Fruit fly (Drosophila melanogaster) whole organism, embryonic: ENCODE results near the gene TwdlQ.

Experiments
- B-H1 ChIP-seq: fragments of 200-800 bp; sonication (Bioruptor generic); IDR thresholded peaks from 3 replicates; pipeline ENCODE4 v1.3.6; 2022; ENCODE audit warnings: missing biosample characterization, missing genetic modification characterization
- Bgb ChIP-seq: fragments of 200-800 bp; sonication (Bioruptor generic); IDR thresholded peaks from 2 replicates; pipeline ENCODE4 v1.3.6; 2022; ENCODE audit warnings: missing biosample characterization, missing genetic modification characterization; ENCODE audit not compliant: partially characterized antibody
- BtbVII ChIP-seq: fragments of 200-800 bp; sonication (Bioruptor generic); optimal IDR thresholded peaks from 3 replicates; lab custom pipeline; 2017; ENCODE audit warnings: missing biosample characterization, mild to moderate bottlenecking, missing genetic modification characterization
- CG10267 ChIP-seq: fragments of 200-800 bp; sonication (Bioruptor generic); optimal IDR thresholded peaks from 2 replicates; lab custom pipeline; 2018; ENCODE audit warnings: missing biosample characterization, mild to moderate bottlenecking, missing genetic modification characterization, moderate library complexity
- CG11696 ChIP-seq: fragments of 200-800 bp; sonication (Bioruptor generic); IDR thresholded peaks from 2 replicates; pipeline ENCODE4 v1.3.6; 2022; ENCODE audit warnings: missing biosample characterization, missing genetic modification characterization
- CG12219 ChIP-seq: fragments of 200-800 bp; sonication (Bioruptor generic); optimal IDR thresholded peaks from 3 replicates; lab custom pipeline; 2018; ENCODE audit warnings: missing biosample characterization, mild to moderate bottlenecking, missing genetic modification characterization
- CG14667 ChIP-seq: fragments of 200-800 bp; sonication (Bioruptor generic); IDR thresholded peaks from 2 replicates; pipeline ENCODE4 v1.3.6; 2022; ENCODE audit warnings: missing biosample characterization, missing genetic modification characterization
- CG15514 ChIP-seq: fragments of 200-800 bp; sonication (Bioruptor generic); optimal IDR thresholded peaks from 3 replicates; lab custom pipeline; 2017; ENCODE audit warnings: missing biosample characterization, missing genetic modification characterization, mild to moderate bottlenecking, moderate library complexity, missing genetic modification reagents
- CG18476 ChIP-seq: fragments of 200-800 bp; sonication (Bioruptor generic); optimal IDR thresholded peaks from 2 replicates; lab custom pipeline; 2016; ENCODE audit warnings: missing biosample characterization, mild to moderate bottlenecking, missing genetic modification characterization
- CG18619 ChIP-seq: fragments of 200-800 bp; sonication (Bioruptor generic); optimal IDR thresholded peaks from 3 replicates; lab custom pipeline; 2017; ENCODE audit warnings: missing biosample characterization, mild to moderate bottlenecking, missing genetic modification characterization
- CG18764 ChIP-seq: fragments of 200-800 bp; sonication (Bioruptor generic); optimal IDR thresholded peaks from 3 replicates; lab custom pipeline; 2016; ENCODE audit warnings: missing biosample characterization, missing genetic modification characterization
- CG2116 ChIP-seq: fragments of 200-800 bp; sonication (Bioruptor generic); optimal IDR thresholded peaks from 3 replicates; lab custom pipeline; 2018; ENCODE audit warnings: missing biosample characterization, mild to moderate bottlenecking, missing genetic modification characterization
- CG34224 ChIP-seq: fragments of 200-800 bp; sonication (Bioruptor generic); IDR thresholded peaks from 3 replicates; pipeline ENCODE4 v1.3.6; 2022; ENCODE audit warnings: missing biosample characterization, missing genetic modification characterization; ENCODE audit not compliant: partially characterized antibody
- CG34422 ChIP-seq: fragments of 200-800 bp; sonication (Bioruptor generic); IDR thresholded peaks from 3 replicates; pipeline ENCODE4 v1.3.6; 2022; ENCODE audit warnings: missing biosample characterization, missing genetic modification characterization
- CG3847 ChIP-seq: fragments of 200-800 bp; sonication (Bioruptor generic); IDR thresholded peaks from 2 replicates; pipeline ENCODE4 v1.3.6; 2022; ENCODE audit warnings: missing biosample characterization, missing genetic modification characterization
- CG4424 ChIP-seq: fragments of 200-800 bp; sonication (Bioruptor generic); optimal IDR thresholded peaks from 3 replicates; lab custom pipeline; 2016; ENCODE audit warnings: missing biosample characterization, missing genetic modification characterization
- CG4707 ChIP-seq: fragments of 200-800 bp; sonication (Bioruptor generic); optimal IDR thresholded peaks from 2 replicates; lab custom pipeline; 2018; ENCODE audit warnings: missing biosample characterization, mild to moderate bottlenecking, missing genetic modification characterization, moderate library complexity
- CG7745 ChIP-seq: fragments of 200-800 bp; sonication (Bioruptor generic); optimal IDR thresholded peaks from 2 replicates; lab custom pipeline; 2018; ENCODE audit warnings: missing biosample characterization, mild to moderate bottlenecking, missing genetic modification characterization, moderate library complexity
- CG9609 ChIP-seq: fragments of 200-800 bp; sonication (Bioruptor generic); optimal IDR thresholded peaks from 3 replicates; lab custom pipeline; 2016; ENCODE audit warnings: missing biosample characterization, missing genetic modification characterization
- Doc2 ChIP-seq: fragments of 200-800 bp; sonication (Bioruptor generic); IDR thresholded peaks from 2 replicates; pipeline ENCODE4 v1.3.6; 2022; ENCODE audit warnings: missing biosample characterization, missing genetic modification characterization
- Doc3 ChIP-seq: fragments of 200-800 bp; sonication (Bioruptor generic); IDR thresholded peaks from 3 replicates; pipeline ENCODE4 v1.3.6; 2022; ENCODE audit warnings: missing biosample characterization, missing genetic modification characterization; ENCODE audit not compliant: partially characterized antibody
- Hand ChIP-seq: fragments of 200-800 bp; sonication (Bioruptor generic); optimal IDR thresholded peaks from 2 replicates; lab custom pipeline; 2017; ENCODE audit warnings: mild to moderate bottlenecking, missing biosample characterization, missing genetic modification reagents, missing genetic modification characterization
- MBD-R2 ChIP-seq: fragments of 200-800 bp; sonication (Bioruptor generic); IDR thresholded peaks from 2 replicates; pipeline ENCODE4 v1.3.6; 2022; ENCODE audit warnings: missing biosample characterization, missing genetic modification characterization
- MESR4 ChIP-seq: fragments of 200-800 bp; sonication (Bioruptor generic); optimal IDR thresholded peaks from 2 replicates; lab custom pipeline; 2018; ENCODE audit warnings: missing biosample characterization, mild to moderate bottlenecking, missing genetic modification characterization, moderate library complexity
- Nf-YC ChIP-seq: fragments of 200-800 bp; optimal IDR thresholded peaks from 3 replicates; lab custom pipeline; 2019; ENCODE audit warnings: missing biosample characterization, mild to moderate bottlenecking, missing genetic modification characterization, moderate library complexity
- Sox102F ChIP-seq: fragments of 200-800 bp; sonication (Bioruptor generic); optimal IDR thresholded peaks from 2 replicates; lab custom pipeline; 2018; ENCODE audit warnings: missing biosample characterization, mild to moderate bottlenecking, missing genetic modification characterization, moderate library complexity
- Usf ChIP-seq: fragments of 200-800 bp; sonication (Bioruptor generic); optimal IDR thresholded peaks from 2 replicates; lab custom pipeline; 2017; ENCODE audit warnings: missing genotype, missing biosample characterization, missing genetic modification characterization
- YL-1 ChIP-seq: fragments of 200-800 bp; sonication (Bioruptor generic); optimal IDR thresholded peaks from 3 replicates; lab custom pipeline; 2017; ENCODE audit warnings: missing biosample characterization, mild to moderate bottlenecking, missing genetic modification characterization
- amos ChIP-seq: fragments of 200-800 bp; sonication (Bioruptor generic); IDR thresholded peaks from 2 replicates; pipeline ENCODE4 v1.3.6; 2022; ENCODE audit warnings: missing biosample characterization, missing genetic modification characterization; ENCODE audit not compliant: partially characterized antibody
- ash1 ChIP-seq: fragments of 200-800 bp; sonication (Bioruptor generic); optimal IDR thresholded peaks from 2 replicates; lab custom pipeline; 2018; ENCODE audit warnings: missing biosample characterization, mild to moderate bottlenecking, missing genetic modification characterization
- bowl ChIP-seq: fragments of 200-800 bp; sonication (Bioruptor generic); IDR thresholded peaks from 2 replicates; pipeline ENCODE4 v1.3.6; 2022; ENCODE audit warnings: missing biosample characterization, missing genetic modification characterization
- chinmo ChIP-seq: fragments of 200-800 bp; sonication (Bioruptor generic); IDR thresholded peaks from 4 replicates; pipeline ENCODE4 v1.3.6; 2022; ENCODE audit warnings: missing biosample characterization, missing genetic modification characterization; ENCODE audit not compliant: partially characterized antibody
- crol ChIP-seq: fragments of 200-800 bp; sonication (Bioruptor generic); IDR thresholded peaks from 2 replicates; pipeline ENCODE4 v1.3.6; 2022; ENCODE audit warnings: missing biosample characterization, missing genetic modification characterization
- dmrt99B ChIP-seq: fragments of 200-800 bp; sonication (Bioruptor generic); optimal IDR thresholded peaks from 2 replicates; lab custom pipeline; 2018; ENCODE audit warnings: missing biosample characterization, mild to moderate bottlenecking, missing genetic modification characterization, moderate library complexity
- eve ChIP-seq, 2 experiments: fragments of >200 bp; optimal IDR thresholded peaks; 2 replicates each; lab custom pipeline; 2017; ENCODE audit warnings: missing biosample characterization in 2 of 2, missing genetic modification characterization in 2 of 2
- fd3F ChIP-seq: fragments of 200-800 bp; sonication (Bioruptor generic); optimal IDR thresholded peaks from 2 replicates; lab custom pipeline; 2018; ENCODE audit warnings: missing biosample characterization, mild to moderate bottlenecking, missing genetic modification characterization, moderate library complexity
- fru ChIP-seq: fragments of >200 bp; optimal IDR thresholded peaks from 2 replicates; lab custom pipeline; 2017
- inv ChIP-seq: fragments of 200-800 bp; sonication (Bioruptor generic); IDR thresholded peaks from 2 replicates; pipeline ENCODE4 v1.3.6; 2022; ENCODE audit warnings: missing biosample characterization, missing genetic modification characterization; ENCODE audit not compliant: partially characterized antibody
- knrl ChIP-seq: fragments of 200-800 bp; sonication (Bioruptor generic); IDR thresholded peaks from 3 replicates; pipeline ENCODE4 v1.3.6; 2022; ENCODE audit warnings: missing biosample characterization, missing genetic modification characterization; ENCODE audit not compliant: partially characterized antibody
- lab ChIP-seq: fragments of 200-800 bp; sonication (Bioruptor generic); optimal IDR thresholded peaks from 3 replicates; lab custom pipeline; 2017; ENCODE audit warnings: missing biosample characterization, missing genetic modification characterization, mild to moderate bottlenecking, moderate library complexity, missing genetic modification reagents
- mam ChIP-seq: fragments of 200-800 bp; sonication (Bioruptor generic); optimal IDR thresholded peaks from 3 replicates; lab custom pipeline; 2016; ENCODE audit warnings: missing biosample characterization, missing genetic modification characterization
- pb ChIP-seq: fragments of 200-800 bp; sonication (Bioruptor generic); optimal IDR thresholded peaks from 3 replicates; lab custom pipeline; 2016; ENCODE audit warnings: missing biosample characterization, missing genetic modification characterization
- phol ChIP-seq: fragments of 200-800 bp; sonication (Bioruptor generic); optimal IDR thresholded peaks from 3 replicates; lab custom pipeline; 2018; ENCODE audit warnings: missing biosample characterization, mild to moderate bottlenecking, missing genetic modification characterization, moderate library complexity
- pnt ChIP-seq: fragments of 200-800 bp; sonication (Bioruptor generic); optimal IDR thresholded peaks from 3 replicates; lab custom pipeline; 2016; ENCODE audit warnings: missing biosample characterization, missing genetic modification characterization
- pzg ChIP-seq: fragments of 200-800 bp; sonication (Bioruptor generic); optimal IDR thresholded peaks from 3 replicates; lab custom pipeline; 2018; ENCODE audit warnings: missing biosample characterization, mild to moderate bottlenecking, missing genetic modification characterization, moderate library complexity
- repo ChIP-seq: fragments of 200-800 bp; sonication (Bioruptor generic); optimal IDR thresholded peaks from 2 replicates; lab custom pipeline; 2016; ENCODE audit warnings: missing biosample characterization, missing genetic modification characterization
- sima ChIP-seq: fragments of 200-800 bp; sonication (Bioruptor generic); optimal IDR thresholded peaks from 2 replicates; lab custom pipeline; 2016; ENCODE audit warnings: missing biosample characterization, missing genetic modification characterization
- slou ChIP-seq: fragments of 200-800 bp; sonication (Bioruptor generic); optimal IDR thresholded peaks from 3 replicates; lab custom pipeline; 2016; ENCODE audit warnings: missing biosample characterization, missing genetic modification characterization
- yki ChIP-seq: fragments of >200 bp; optimal IDR thresholded peaks from 3 replicates; lab custom pipeline; 2018
- zen2 ChIP-seq: fragments of 200-800 bp; sonication (Bioruptor generic); IDR thresholded peaks from 3 replicates; pipeline ENCODE4 v1.3.6; 2022; ENCODE audit warnings: missing biosample characterization, missing genetic modification characterization; ENCODE audit not compliant: partially characterized antibody

The TwdlQ gene

DNA sequence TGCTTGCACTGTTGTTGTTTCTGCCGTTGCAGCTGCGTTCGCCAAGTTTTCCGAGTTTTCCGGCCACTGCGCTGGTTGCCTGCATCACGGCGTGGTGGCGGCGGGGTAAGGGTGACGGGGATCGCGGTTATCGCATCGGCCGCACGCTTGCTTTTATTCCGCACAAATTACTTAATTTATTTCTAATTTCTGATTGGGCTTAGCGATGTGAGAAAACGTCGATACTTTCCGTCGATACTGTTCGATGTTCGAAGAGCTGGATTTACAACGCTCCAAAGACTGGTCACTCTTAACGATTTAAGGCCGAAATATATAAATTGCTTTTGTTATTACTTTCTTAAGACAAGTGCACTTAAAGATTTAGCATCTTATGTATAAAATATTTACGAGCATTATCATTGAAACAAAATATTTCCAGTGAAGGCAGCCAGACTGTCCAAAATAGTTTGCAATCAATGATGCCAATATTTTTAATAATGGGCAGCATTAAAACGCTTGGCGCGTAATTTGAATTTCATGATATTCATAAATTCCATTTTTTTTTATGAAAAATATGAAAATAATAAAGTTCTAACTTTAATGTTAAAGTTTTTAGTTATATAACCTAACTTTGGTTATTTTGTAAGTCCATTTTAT is 31.7 kb upstream of the TwdlQ start, which contains the start of gene CG6420 (continued):
- TF ChIP-seq Nf-YC (tag; lab: Kevin White, UChicago) (peak; percentile 65), BtbVII (no peak), CG4707 (GFP tag; lab: Kevin White, UChicago) (no peak), CG34422 (GFP tag; lab: Robert Waterston, UW) (no peak), zen2 (GFP tag; lab: Robert Waterston, UW) (peak; percentile 74), yki (lab: Kevin White, UChicago) (no peak), fd3F (GFP tag; lab: Kevin White, UChicago) (no peak), slou (no peak), ash1 (GFP tag; lab: Kevin White, UChicago) (no peak), phol (peak; percentile 24), eve (GFP tag; optimal IDR thresholded peaks at IDR 0.05; lab: Kevin White, UChicago) (no peak), MBD-R2 (peak; percentile 75), amos (GFP tag; lab: Robert Waterston, UW) (peak; percentile 93), CG18619 (no peak), CG12219 (GFP tag; lab: Kevin White, UChicago) (no peak), Doc3 (peak; percentile 84), pzg (peak; percentile 68), lab (no peak), pb (GFP tag; lab: Kevin White, UChicago) (no peak), bowl (GFP tag; lab: Robert Waterston, UW) (no peak), Bgb (GFP tag; lab: Robert Waterston, UW) (peak; percentile 92), YL-1 (GFP tag; lab: Kevin White, UChicago) (peak; percentile 32), Doc2 (no peak), CG9609 (GFP tag; lab: Kevin White, UChicago) (no peak), CG14667 (no peak), MESR4 (GFP tag; lab: Kevin White, UChicago) (peak; percentile 91), pnt (GFP tag; lab: Kevin White, UChicago) (no peak), Hand (GFP tag; lab: Kevin White, UChicago) (no peak), chinmo (GFP tag; lab: Robert Waterston, UW) (peak; percentile 74; the same call in 3 of the 4 replicates), repo (no peak), CG10267 (tag; lab: Kevin White, UChicago) (no peak), CG4424 (GFP tag; lab: Kevin White, UChicago) (no peak), Sox102F (GFP tag; lab: Kevin White, UChicago) (no peak), dmrt99B (tag; lab: Kevin White, UChicago) (no peak), CG18476 (no peak), B-H1 (no peak), knrl (GFP tag; lab: Robert Waterston, UW) (peak; percentile 88), CG2116 (GFP tag; lab: Kevin White, UChicago) (peak; percentile 29), CG18764 (no peak), CG7745 (peak; percentile 49), fru (lab: Kevin White, UChicago) (no peak), crol (GFP tag; lab: Robert Waterston, UW) (peak; percentile 61), mam (GFP tag; lab: Kevin White, UChicago) (peak; percentile 4), CG15514 (GFP tag; lab: Kevin White, UChicago) (peak; percentile 18), CG11696 (no peak), sima (GFP tag; lab: Kevin White, UChicago) (no peak), CG3847 (GFP tag; lab: Robert Waterston, UW) (peak; percentile 83), CG34224 (GFP tag; lab: Robert Waterston, UW) (peak; percentile 83), Usf (GFP tag; lab: Kevin White, UChicago) (no peak), inv (GFP tag; lab: Robert Waterston, UW) (peak; percentile 86)
